Worm (Caenorhabditis elegans) whole organism, L2 larva: Measurements from ENCODE around the gene Y76A2B.4.

Source experiments
- dmd-4 ChIP-seq: sonication (generic microtip); optimal IDR thresholded peaks from 2 replicates; lab custom pipeline; 2017; ENCODE audit warnings: missing biosample characterization, missing genetic modification characterization
- elt-1 ChIP-seq: fragments of 150-350 bp; optimal IDR thresholded peaks from 2 replicates; lab custom pipeline; 2014; ENCODE audit warnings: missing biosample characterization, missing genetic modification characterization
- lin-13 ChIP-seq: fragments of 150-350 bp; optimal IDR thresholded peaks from 2 replicates; lab custom pipeline; 2014; ENCODE audit warnings: missing biosample characterization, missing genetic modification reagents, missing genetic modification characterization
- lsy-2 ChIP-seq, 2 experiments: fragments of 150-350 bp in 1 of 2; sonication (generic microtip) in 1 of 2; optimal IDR thresholded peaks; 2 replicates each; lab custom pipeline; 2014 to 2017; ENCODE audit warnings: missing biosample characterization in 2 of 2, missing genetic modification characterization in 2 of 2
- nhr-11 ChIP-seq: fragments of 150-350 bp; optimal IDR thresholded peaks from 2 replicates; lab custom pipeline; 2014; ENCODE audit warnings: missing biosample characterization, missing genetic modification characterization
- nhr-12 ChIP-seq: fragments of 150-350 bp; optimal IDR thresholded peaks from 2 replicates; lab custom pipeline; 2014; ENCODE audit warnings: missing biosample characterization, missing genetic modification characterization
- nhr-237 ChIP-seq: fragments of 150-350 bp; optimal IDR thresholded peaks from 2 replicates; lab custom pipeline; 2014; ENCODE audit warnings: missing biosample characterization, missing genetic modification characterization
- nhr-25 ChIP-seq: fragments of 150-350 bp; sonication (generic microtip); optimal IDR thresholded peaks from 3 replicates; lab custom pipeline; 2014; ENCODE audit warnings: missing biosample characterization, missing genetic modification characterization
- snpc-4 ChIP-seq: fragments of 150-350 bp; optimal IDR thresholded peaks from 2 replicates; lab custom pipeline; 2014; ENCODE audit warnings: missing biosample characterization, missing genetic modification characterization
- unc-62 ChIP-seq: fragments of 150-350 bp; optimal IDR thresholded peaks from 2 replicates; lab custom pipeline; 2014; ENCODE audit warnings: missing biosample characterization, missing genetic modification reagents, missing genetic modification characterization

ce11 chrIII:13575610-13576232 is 29.1 kb upstream of the Y76A2B.4 start, which contains the start of gene osm-7:
- TF ChIP-seq nhr-12 (no peak), nhr-11 (tag; lab: Kevin White, UChicago) (no peak), lin-13 (GFP tag; lab: Kevin White, UChicago) (no peak), nhr-237 (no peak), snpc-4 (tag; lab: Kevin White, UChicago) (no peak), lsy-2 (tag; optimal IDR thresholded peaks at IDR 0.05; lab: Kevin White, UChicago) (no peak), dmd-4 (no peak), elt-1 (tag; lab: Kevin White, UChicago) (no peak), nhr-25 (tag; lab: Kevin White, UChicago) (no peak), unc-62 (GFP tag; lab: Kevin White, UChicago) (no peak)
